Fruit fly (Drosophila melanogaster) whole organism, embryonic: ENCODE data around the gene Fign.
A peak's percentile ranks its signal among the peaks of the same experiment; 100 is the strongest.

Experiments used
- CG11696 ChIP-seq: fragments of 200-800 bp; sonication (Bioruptor generic); IDR thresholded peaks from 2 replicates; pipeline ENCODE4 v1.3.6; 2022; ENCODE audit warnings: missing biosample characterization, missing genetic modification characterization
- CG1233 ChIP-seq: fragments of 200-800 bp; sonication (Bioruptor generic); optimal IDR thresholded peaks from 4 replicates; lab custom pipeline; 2018; ENCODE audit warnings: missing biosample characterization, mild to moderate bottlenecking, missing genetic modification characterization
- CG12942 ChIP-seq: fragments of 200-800 bp; sonication (Bioruptor generic); optimal IDR thresholded peaks from 3 replicates; lab custom pipeline; 2016; ENCODE audit warnings: missing biosample characterization, missing genetic modification characterization
- CG13296 ChIP-seq: fragments of 200-800 bp; sonication (Bioruptor generic); optimal IDR thresholded peaks from 3 replicates; lab custom pipeline; 2018; ENCODE audit warnings: missing biosample characterization, mild to moderate bottlenecking, missing genetic modification characterization
- CG15011 ChIP-seq: fragments of 200-800 bp; sonication (Bioruptor generic); optimal IDR thresholded peaks from 3 replicates; lab custom pipeline; 2018; ENCODE audit warnings: missing biosample characterization, mild to moderate bottlenecking, missing genetic modification characterization
- CG15479 ChIP-seq: fragments of 200-800 bp; sonication (Bioruptor generic); optimal IDR thresholded peaks from 3 replicates; lab custom pipeline; 2019; ENCODE audit warnings: missing biosample characterization, mild to moderate bottlenecking, missing genetic modification characterization, moderate library complexity
- CG15601 ChIP-seq: fragments of 200-800 bp; sonication (Bioruptor generic); optimal IDR thresholded peaks from 3 replicates; lab custom pipeline; 2019; ENCODE audit warnings: missing biosample characterization, mild to moderate bottlenecking, missing genetic modification characterization, moderate library complexity
- CG17359 ChIP-seq: fragments of 200-800 bp; sonication (Bioruptor generic); optimal IDR thresholded peaks from 3 replicates; lab custom pipeline; 2018; ENCODE audit warnings: missing biosample characterization, mild to moderate bottlenecking, missing genetic modification characterization, moderate library complexity
- CG17829 ChIP-seq: fragments of 200-800 bp; optimal IDR thresholded peaks from 2 replicates; lab custom pipeline; 2019; ENCODE audit warnings: missing biosample characterization, mild to moderate bottlenecking, missing genetic modification characterization, moderate library complexity
- CG1792 ChIP-seq: fragments of 200-800 bp; sonication (Bioruptor generic); optimal IDR thresholded peaks from 2 replicates; lab custom pipeline; 2016; ENCODE audit warnings: missing biosample characterization, missing genetic modification characterization
- CG2116 ChIP-seq: fragments of 200-800 bp; sonication (Bioruptor generic); optimal IDR thresholded peaks from 3 replicates; lab custom pipeline; 2018; ENCODE audit warnings: missing biosample characterization, mild to moderate bottlenecking, missing genetic modification characterization
- CG2712 ChIP-seq: fragments of 200-800 bp; optimal IDR thresholded peaks from 3 replicates; lab custom pipeline; 2019; ENCODE audit warnings: missing biosample characterization, mild to moderate bottlenecking, missing genetic modification characterization, moderate library complexity
- CG3838 ChIP-seq: fragments of 200-800 bp; sonication (Bioruptor generic); optimal IDR thresholded peaks from 3 replicates; lab custom pipeline; 2016; ENCODE audit warnings: missing biosample characterization, missing genetic modification characterization
- CG4328 ChIP-seq: fragments of 200-800 bp; sonication (Bioruptor generic); optimal IDR thresholded peaks from 3 replicates; lab custom pipeline; 2017; ENCODE audit warnings: missing biosample characterization, missing genetic modification reagents, missing genetic modification characterization
- CG5180 ChIP-seq: fragments of 200-800 bp; sonication (Bioruptor generic); optimal IDR thresholded peaks from 3 replicates; lab custom pipeline; 2017; ENCODE audit warnings: missing biosample characterization, missing genetic modification characterization, mild to moderate bottlenecking, moderate library complexity, missing genetic modification reagents
- CG7556 ChIP-seq: fragments of 200-800 bp; sonication (Bioruptor generic); optimal IDR thresholded peaks from 2 replicates; lab custom pipeline; 2017; ENCODE audit warnings: missing biosample characterization, mild to moderate bottlenecking, missing genetic modification characterization
- CG8281 ChIP-seq: fragments of 200-800 bp; sonication (Bioruptor generic); optimal IDR thresholded peaks from 2 replicates; lab custom pipeline; 2018; ENCODE audit warnings: missing biosample characterization, mild to moderate bottlenecking, missing genetic modification characterization, moderate library complexity
- CoRest ChIP-seq: fragments of 200-800 bp; sonication (Bioruptor generic); optimal IDR thresholded peaks from 3 replicates; lab custom pipeline; 2018; ENCODE audit warnings: missing biosample characterization, mild to moderate bottlenecking, missing genetic modification characterization, moderate library complexity
- Dek ChIP-seq: fragments of 200-800 bp; sonication (Bioruptor generic); optimal IDR thresholded peaks from 3 replicates; lab custom pipeline; 2019; ENCODE audit warnings: missing biosample characterization, mild to moderate bottlenecking, missing genetic modification characterization, moderate library complexity
- HHEX ChIP-seq: fragments of 200-800 bp; sonication (Bioruptor generic); optimal IDR thresholded peaks from 3 replicates; lab custom pipeline; 2017; ENCODE audit warnings: missing biosample characterization, mild to moderate bottlenecking, missing genetic modification characterization, missing genetic modification reagents
- Hr39 ChIP-seq: fragments of >200 bp; optimal IDR thresholded peaks from 2 replicates; lab custom pipeline; 2017
- Hr78 ChIP-seq, 2 experiments: fragments of 200-800 bp in 1 of 2; fragments of >200 bp in 1 of 2; sonication (Bioruptor generic) in 1 of 2; optimal IDR thresholded peaks; 2 replicates each; lab custom pipeline; 2017 to 2019; ENCODE audit warnings: missing biosample characterization in 2 of 2, missing genetic modification characterization in 2 of 2, mild to moderate bottlenecking in 1 of 2, moderate library complexity in 1 of 2
- Kr ChIP-seq: fragments of 200-800 bp; sonication (Bioruptor generic); optimal IDR thresholded peaks from 2 replicates; lab custom pipeline; 2017; ENCODE audit warnings: missing biosample characterization, mild to moderate bottlenecking, missing genetic modification characterization
- Lhr ChIP-seq: fragments of 200-800 bp; sonication (Bioruptor generic); optimal IDR thresholded peaks from 3 replicates; lab custom pipeline; 2017; ENCODE audit warnings: mild to moderate bottlenecking, missing biosample characterization, missing genetic modification reagents, missing genetic modification characterization
- MBD-R2 ChIP-seq: fragments of 200-800 bp; sonication (Bioruptor generic); IDR thresholded peaks from 2 replicates; pipeline ENCODE4 v1.3.6; 2022; ENCODE audit warnings: missing biosample characterization, missing genetic modification characterization
- Stat92E ChIP-seq, 3 experiments: fragments of >200 bp in 2 of 3; fragments of 200-800 bp in 1 of 3; sonication (Bioruptor generic) in 1 of 3; optimal IDR thresholded peaks; 2 replicates each; lab custom pipeline; 2017 to 2019; ENCODE audit warnings: missing biosample characterization in 3 of 3, missing genetic modification characterization in 3 of 3, mild to moderate bottlenecking in 1 of 3, moderate library complexity in 1 of 3
- ci ChIP-seq: fragments of 200-800 bp; sonication (Bioruptor generic); IDR thresholded peaks from 3 replicates; pipeline ENCODE4 v1.3.6; 2022; ENCODE audit warnings: missing biosample characterization, missing genetic modification characterization
- cwo ChIP-seq: fragments of 200-800 bp; sonication (Bioruptor generic); optimal IDR thresholded peaks from 3 replicates; lab custom pipeline; 2017; ENCODE audit warnings: missing biosample characterization, missing genetic modification characterization, mild to moderate bottlenecking, moderate library complexity, missing genetic modification reagents
- dm ChIP-seq: fragments of 200-800 bp; sonication (Bioruptor generic); optimal IDR thresholded peaks from 3 replicates; lab custom pipeline; 2016; ENCODE audit warnings: missing biosample characterization, missing genetic modification characterization
- dysf ChIP-seq: fragments of 200-800 bp; sonication (Bioruptor generic); IDR thresholded peaks from 3 replicates; pipeline ENCODE4 v1.3.6; 2022; ENCODE audit warnings: missing biosample characterization, missing genetic modification characterization
- fru ChIP-seq: fragments of >200 bp; optimal IDR thresholded peaks from 2 replicates; lab custom pipeline; 2017
- gcm2 ChIP-seq: fragments of 200-800 bp; sonication (Bioruptor generic); optimal IDR thresholded peaks from 2 replicates; lab custom pipeline; 2016; ENCODE audit warnings: missing biosample characterization, missing genetic modification characterization
- gem ChIP-seq: fragments of 200-800 bp; sonication (Bioruptor generic); optimal IDR thresholded peaks from 2 replicates; lab custom pipeline; 2019; ENCODE audit warnings: missing biosample characterization, mild to moderate bottlenecking, missing genetic modification characterization, moderate library complexity
- grn ChIP-seq: fragments of 200-800 bp; sonication (Bioruptor generic); optimal IDR thresholded peaks from 3 replicates; lab custom pipeline; 2017; ENCODE audit warnings: missing biosample characterization, missing genetic modification characterization
- nau ChIP-seq: fragments of 200-800 bp; sonication (Bioruptor generic); optimal IDR thresholded peaks from 3 replicates; lab custom pipeline; 2017; ENCODE audit warnings: missing biosample characterization, mild to moderate bottlenecking, missing genetic modification characterization, missing genetic modification reagents
- pfk ChIP-seq: fragments of 200-800 bp; sonication (Bioruptor generic); optimal IDR thresholded peaks from 2 replicates; lab custom pipeline; 2018; ENCODE audit warnings: missing biosample characterization, mild to moderate bottlenecking, missing genetic modification characterization, moderate library complexity
- pho ChIP-seq: fragments of 200-800 bp; sonication (Bioruptor generic); optimal IDR thresholded peaks from 2 replicates; lab custom pipeline; 2016; ENCODE audit warnings: missing biosample characterization, missing genetic modification characterization
- pita ChIP-seq: fragments of 200-800 bp; sonication (Bioruptor generic); optimal IDR thresholded peaks from 2 replicates; lab custom pipeline; 2017; ENCODE audit warnings: missing biosample characterization, mild to moderate bottlenecking, missing genetic modification characterization
- pum ChIP-seq: fragments of 200-800 bp; sonication (Bioruptor generic); optimal IDR thresholded peaks from 2 replicates; lab custom pipeline; 2016; ENCODE audit warnings: missing biosample characterization, missing genetic modification characterization
- run ChIP-seq: fragments of 200-800 bp; sonication (Bioruptor generic); optimal IDR thresholded peaks from 3 replicates; lab custom pipeline; 2018; ENCODE audit warnings: missing biosample characterization, mild to moderate bottlenecking, missing genetic modification characterization
- sc ChIP-seq, 3 experiments: fragments of >200 bp in 2 of 3; fragments of 200-800 bp in 1 of 3; sonication (Bioruptor generic) in 1 of 3; optimal IDR thresholded peaks; 2 replicates in 2 of 3; 3 replicates in 1 of 3; lab custom pipeline; 2017; ENCODE audit warnings: mild to moderate bottlenecking in 1 of 3, missing biosample characterization in 1 of 3, missing genetic modification characterization in 1 of 3, missing genetic modification reagents in 1 of 3
- sd ChIP-seq: fragments of 200-800 bp; sonication (Bioruptor generic); optimal IDR thresholded peaks from 3 replicates; lab custom pipeline; 2018; ENCODE audit warnings: missing biosample characterization, mild to moderate bottlenecking, missing genetic modification characterization, moderate library complexity
- sens ChIP-seq: fragments of 200-800 bp; sonication (Bioruptor generic); peaks from one replicate; lab custom pipeline; 2016; ENCODE audit warnings: missing biosample characterization, missing genetic modification characterization
- seq ChIP-seq: fragments of 200-800 bp; sonication (Bioruptor generic); IDR thresholded peaks from 2 replicates; pipeline ENCODE4 v1.3.6; 2022; ENCODE audit warnings: missing biosample characterization, missing genetic modification characterization
- ssp ChIP-seq: fragments of 200-800 bp; sonication (Bioruptor generic); IDR thresholded peaks from 2 replicates; pipeline ENCODE4 v1.3.6; 2022; ENCODE audit warnings: missing biosample characterization, missing genetic modification characterization
- stwl ChIP-seq: fragments of 200-800 bp; sonication (Bioruptor generic); optimal IDR thresholded peaks from 3 replicates; lab custom pipeline; 2018; ENCODE audit warnings: missing biosample characterization, mild to moderate bottlenecking, missing genetic modification characterization, moderate library complexity
- toy ChIP-seq: fragments of 200-800 bp; sonication (Bioruptor generic); IDR thresholded peaks from 2 replicates; pipeline ENCODE4 v1.3.6; 2022; ENCODE audit warnings: missing biosample characterization, missing genetic modification characterization
- unpg ChIP-seq: fragments of 200-800 bp; sonication (Bioruptor generic); optimal IDR thresholded peaks from 3 replicates; lab custom pipeline; 2018; ENCODE audit warnings: missing biosample characterization, mild to moderate bottlenecking, missing genetic modification characterization, moderate library complexity
- zf30C ChIP-seq: fragments of 200-800 bp; sonication (Bioruptor generic); optimal IDR thresholded peaks from 3 replicates; lab custom pipeline; 2018; ENCODE audit warnings: missing biosample characterization, mild to moderate bottlenecking, missing genetic modification characterization

The Fign gene

dm6 chr2L:3293718-3294340 lies 25.8 kb downstream of the Fign start:
- no peak for TF ChIP-seq Stat92E (GFP tag; optimal IDR thresholded peaks at IDR 0.05; lab: Kevin White, UChicago)
- no peak for TF ChIP-seq dm (GFP tag; lab: Kevin White, UChicago)
- TF ChIP-seq grn (GFP tag; lab: Kevin White, UChicago), result peak; percentile 11
- no peak for TF ChIP-seq nau (GFP tag; lab: Kevin White, UChicago)
- no peak for TF ChIP-seq ssp
- no peak for TF ChIP-seq pita (GFP tag; lab: Kevin White, UChicago)
- TF ChIP-seq Lhr, result no peak
- TF ChIP-seq Dek (tag; lab: Kevin White, UChicago), result no peak
- peak; percentile 93 for TF ChIP-seq CG5180 (GFP tag; lab: Kevin White, UChicago)
- no peak for TF ChIP-seq gem
- TF ChIP-seq CG17359 (tag; lab: Kevin White, UChicago), result no peak
- TF ChIP-seq gcm2 (GFP tag; lab: Kevin White, UChicago), result no peak
- no peak for TF ChIP-seq pfk (GFP tag; lab: Kevin White, UChicago)
- TF ChIP-seq stwl (tag; lab: Kevin White, UChicago), result no peak
- TF ChIP-seq pho, result no peak
- peak in 1 of 2 experiments; percentile 28 for TF ChIP-seq Hr78 (GFP tag; optimal IDR thresholded peaks at IDR 0.05; lab: Kevin White, UChicago)
- TF ChIP-seq Hr39, result no peak
- TF ChIP-seq sd (tag; lab: Kevin White, UChicago), result no peak
- TF ChIP-seq HHEX (GFP tag; lab: Kevin White, UChicago), result no peak
- no peak for TF ChIP-seq dysf (GFP tag; lab: Robert Waterston, UW)
- TF ChIP-seq CG11696 (GFP tag; lab: Robert Waterston, UW), result 0 out of 2 replicates have a peak, but pooled peaks have one; percentile 19
- TF ChIP-seq MBD-R2, result no peak
- TF ChIP-seq CG2116 (GFP tag; lab: Kevin White, UChicago), result no peak
- TF ChIP-seq, all 482 proteins: peak for 4

- TF ChIP-seq CG12942 (GFP tag; lab: Kevin White, UChicago) (no peak), CG1792 (GFP tag; lab: Kevin White, UChicago) (no peak), ci (GFP tag; lab: Robert Waterston, UW) (peak; percentile 62; the same call in 1 of the 3 replicates), seq (no peak), fru (lab: Kevin White, UChicago) (no peak), CG4328 (GFP tag; lab: Kevin White, UChicago) (peak; percentile 24), toy (GFP tag; lab: Robert Waterston, UW) (no peak), zf30C (GFP tag; lab: Kevin White, UChicago) (no peak), CG1233 (peak; percentile 68), sc (optimal IDR thresholded peaks at IDR 0.05; lab: Kevin White, UChicago) (no peak), sc (GFP tag; optimal IDR thresholded peaks at IDR 0.05; lab: Kevin White, UChicago) (no peak), CG8281 (tag; lab: Kevin White, UChicago) (peak; percentile 68), CG15601 (peak; percentile 49), cwo (GFP tag; lab: Kevin White, UChicago) (peak; percentile 41), CG2712 (tag; lab: Kevin White, UChicago) (no peak), CG13296 (GFP tag; lab: Kevin White, UChicago) (peak; percentile 65), unpg (GFP tag; lab: Kevin White, UChicago) (no peak), CG15479 (GFP tag; lab: Kevin White, UChicago) (no peak), Kr (no peak), CoRest (tag; lab: Kevin White, UChicago) (no peak), run (tag; lab: Kevin White, UChicago) (peak; percentile 54), sens (GFP tag; lab: Kevin White, UChicago) (peak; percentile 65), CG7556 (GFP tag; lab: Kevin White, UChicago) (no peak), CG17829 (no peak), CG15011 (GFP tag; lab: Kevin White, UChicago) (peak; percentile 48), CG3838 (GFP tag; lab: Kevin White, UChicago) (no peak), pum (GFP tag; lab: Kevin White, UChicago) (no peak)
Observed at dm6 chr2L:3280484-3280993, 39.1 kb downstream of the Fign start, which contains the start of gene OtopLb. TSS of gene OtopLb (minus strand) at chr2L:3280534.
